Worm (Caenorhabditis elegans) whole organism, L3 larva: ENCODE results near the gene tag-191.

Source experiments
- R02D3.7 ChIP-seq: fragments of 150-350 bp; optimal IDR thresholded peaks from 2 replicates; lab custom pipeline; 2014; ENCODE audit warnings: missing biosample characterization, missing genetic modification characterization
- aly-2 ChIP-seq: fragments of 150-350 bp; optimal IDR thresholded peaks from 2 replicates; lab custom pipeline; 2014; ENCODE audit warnings: missing biosample characterization, missing genetic modification characterization
- ceh-16 ChIP-seq: sonication (generic microtip); optimal IDR thresholded peaks from 2 replicates; lab custom pipeline; 2017; ENCODE audit warnings: missing biosample characterization, missing genetic modification characterization
- ceh-9 ChIP-seq: sonication (generic microtip); optimal IDR thresholded peaks from 2 replicates; lab custom pipeline; 2018; ENCODE audit warnings: missing biosample characterization, missing genetic modification characterization
- daf-12 ChIP-seq: fragments of 150-350 bp; optimal IDR thresholded peaks from 2 replicates; lab custom pipeline; 2014; ENCODE audit warnings: missing biosample characterization, missing genetic modification reagents, missing genetic modification characterization
- egl-27 ChIP-seq: sonication (generic microtip); optimal IDR thresholded peaks from 4 replicates; lab custom pipeline; 2017; ENCODE audit warnings: missing biosample characterization, missing genetic modification reagents, missing genetic modification characterization
- egl-5 ChIP-seq: fragments of 150-350 bp; optimal IDR thresholded peaks from 2 replicates; lab custom pipeline; 2017; ENCODE audit warnings: missing biosample characterization, missing genetic modification reagents, missing genetic modification characterization, inconsistent platforms
- elt-1 ChIP-seq: fragments of 150-350 bp; optimal IDR thresholded peaks from 2 replicates; lab custom pipeline; 2014; ENCODE audit warnings: missing biosample characterization, missing genetic modification characterization
- elt-2 ChIP-seq: sonication (generic microtip); optimal IDR thresholded peaks from 2 replicates; lab custom pipeline; 2016; ENCODE audit warnings: missing genetic modification reagents, mild to moderate bottlenecking, missing genetic modification characterization, missing compliant biosample characterization
- elt-3 ChIP-seq, 3 experiments: fragments of 150-350 bp in 1 of 3; sonication (generic microtip) in 2 of 3; optimal IDR thresholded peaks; 2 replicates in 2 of 3; 4 replicates in 1 of 3; lab custom pipeline; 2014 to 2017; ENCODE audit warnings: missing biosample characterization in 3 of 3, missing genetic modification characterization in 3 of 3
- fkh-10 ChIP-seq: sonication (generic microtip); optimal IDR thresholded peaks from 2 replicates; lab custom pipeline; 2017; ENCODE audit warnings: missing biosample characterization, missing genetic modification reagents, missing genetic modification characterization
- fos-1 ChIP-seq: fragments of 150-350 bp; optimal IDR thresholded peaks from 2 replicates; lab custom pipeline; 2014; ENCODE audit warnings: missing biosample characterization, missing genetic modification characterization
- hmg-11 ChIP-seq: sonication (generic microtip); optimal IDR thresholded peaks from 2 replicates; lab custom pipeline; 2016; ENCODE audit warnings: missing genetic modification characterization, missing compliant biosample characterization
- jun-1 ChIP-seq: fragments of 150-350 bp; optimal IDR thresholded peaks from 2 replicates; lab custom pipeline; 2014; ENCODE audit warnings: missing biosample characterization, missing genetic modification reagents, missing genetic modification characterization
- lin-39 ChIP-seq: fragments of 150-350 bp; optimal IDR thresholded peaks from 2 replicates; lab custom pipeline; 2018; ENCODE audit warnings: missing biosample characterization, missing genetic modification reagents, missing genetic modification characterization
- lsy-12 ChIP-seq: sonication (generic microtip); optimal IDR thresholded peaks from 2 replicates; lab custom pipeline; 2016; ENCODE audit warnings: mild to moderate bottlenecking, missing genetic modification characterization, missing compliant biosample characterization
- mdl-1 ChIP-seq: fragments of 150-350 bp; optimal IDR thresholded peaks from 2 replicates; lab custom pipeline; 2014; ENCODE audit warnings: missing biosample characterization, missing genetic modification characterization
- mml-1 ChIP-seq: fragments of 150-350 bp; sonication (generic microtip); optimal IDR thresholded peaks from 3 replicates; lab custom pipeline; 2014; ENCODE audit warnings: missing biosample characterization, missing genetic modification characterization
- nfya-1 ChIP-seq: sonication (generic microtip); optimal IDR thresholded peaks from 2 replicates; lab custom pipeline; 2017; ENCODE audit warnings: missing genetic modification characterization, mild to moderate bottlenecking, missing compliant biosample characterization, antibody characterized with exemption, moderate library complexity; ENCODE audit not compliant: insufficient read depth
- nhr-11 ChIP-seq: fragments of 150-350 bp; optimal IDR thresholded peaks from 2 replicates; lab custom pipeline; 2014; ENCODE audit warnings: missing biosample characterization, missing genetic modification characterization
- nhr-23 ChIP-seq: fragments of 150-350 bp; optimal IDR thresholded peaks from 2 replicates; lab custom pipeline; 2014; ENCODE audit warnings: missing biosample characterization, missing genetic modification reagents, missing genetic modification characterization
- nhr-25 ChIP-seq: sonication (generic microtip); optimal IDR thresholded peaks from 2 replicates; lab custom pipeline; 2017; ENCODE audit warnings: missing biosample characterization, missing genetic modification characterization
- nhr-43 ChIP-seq: sonication (generic microtip); optimal IDR thresholded peaks from 2 replicates; lab custom pipeline; 2016; ENCODE audit warnings: mild to moderate bottlenecking, missing genetic modification characterization, missing compliant biosample characterization; ENCODE audit not compliant: poor library complexity, severe bottlenecking
- nhr-67 ChIP-seq: fragments of 150-350 bp; optimal IDR thresholded peaks from 2 replicates; lab custom pipeline; 2014; ENCODE audit warnings: missing biosample characterization, missing genetic modification characterization
- nhr-77 ChIP-seq: fragments of 150-350 bp; optimal IDR thresholded peaks from 2 replicates; lab custom pipeline; 2014; ENCODE audit warnings: missing biosample characterization, missing genetic modification characterization
- pqm-1 ChIP-seq: fragments of 150-350 bp; optimal IDR thresholded peaks from 2 replicates; lab custom pipeline; 2017; ENCODE audit warnings: missing biosample characterization, missing genetic modification characterization, inconsistent platforms
- skn-1 ChIP-seq: fragments of 150-350 bp; optimal IDR thresholded peaks from 2 replicates; lab custom pipeline; 2014; ENCODE audit warnings: missing biosample characterization, missing genetic modification characterization
- snpc-4 ChIP-seq: fragments of 150-350 bp; optimal IDR thresholded peaks from 2 replicates; lab custom pipeline; 2014; ENCODE audit warnings: missing biosample characterization, missing genetic modification characterization
- unc-39 ChIP-seq: sonication (generic microtip); optimal IDR thresholded peaks from 4 replicates; lab custom pipeline; 2017; ENCODE audit warnings: missing biosample characterization, missing genetic modification characterization
- unc-62 ChIP-seq: fragments of 150-350 bp; sonication (generic microtip); optimal IDR thresholded peaks from 4 replicates; lab custom pipeline; 2014; ENCODE audit warnings: missing biosample characterization, missing genetic modification reagents, missing genetic modification characterization
- zag-1 ChIP-seq: fragments of 150-350 bp; optimal IDR thresholded peaks from 2 replicates; lab custom pipeline; 2014; ENCODE audit warnings: missing biosample characterization, missing genetic modification characterization
- ztf-11 ChIP-seq: fragments of 150-350 bp; optimal IDR thresholded peaks from 2 replicates; lab custom pipeline; 2014; ENCODE audit warnings: missing biosample characterization, missing genetic modification characterization
- ztf-4 ChIP-seq: fragments of 150-350 bp; optimal IDR thresholded peaks from 2 replicates; lab custom pipeline; 2014; ENCODE audit warnings: missing biosample characterization, missing genetic modification characterization

tag-191 gene

DNA sequence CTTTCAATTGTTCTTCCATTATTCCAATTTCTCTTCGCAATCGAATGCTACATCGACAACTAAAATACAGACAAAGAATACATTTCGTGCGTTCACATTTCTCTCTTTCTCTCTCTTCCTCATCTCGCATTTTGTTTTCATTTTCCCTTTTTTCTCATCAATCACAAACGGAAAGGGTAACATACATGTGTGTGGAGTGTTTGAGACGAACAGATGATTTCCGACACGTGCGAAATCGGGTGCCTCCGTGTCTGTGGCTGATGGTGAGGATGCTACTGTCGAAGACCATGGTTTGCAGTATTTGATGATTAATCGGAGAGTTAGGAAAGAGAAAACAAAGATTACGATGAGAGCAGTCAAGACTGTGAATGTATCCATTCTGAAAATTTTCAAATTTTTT lies 25.4 kb downstream of the tag-191 start, which contains the start of gene R02D5.9:
TSS of gene R02D5.9 (minus strand) at position 378 of the 400 bp plus-strand sequence.
- TF ChIP-seq ztf-11 (tag; lab: Kevin White, UChicago): no peak
- TF ChIP-seq nhr-43: peak; percentile 50
- no peak for TF ChIP-seq lsy-12
- peak; percentile 24 for TF ChIP-seq mdl-1 (tag; lab: Kevin White, UChicago)
- peak; percentile 68 for TF ChIP-seq nhr-23
- no peak for TF ChIP-seq egl-5 (tag; lab: Kevin White, UChicago)
- peak; percentile 67 for TF ChIP-seq lin-39
- TF ChIP-seq nhr-25: peak; percentile 89
- no peak for TF ChIP-seq nfya-1
- no peak for TF ChIP-seq skn-1 (tag; lab: Kevin White, UChicago)
- peak; percentile 15 for TF ChIP-seq elt-1 (tag; lab: Kevin White, UChicago)
- TF ChIP-seq ceh-9: no peak

DNA sequence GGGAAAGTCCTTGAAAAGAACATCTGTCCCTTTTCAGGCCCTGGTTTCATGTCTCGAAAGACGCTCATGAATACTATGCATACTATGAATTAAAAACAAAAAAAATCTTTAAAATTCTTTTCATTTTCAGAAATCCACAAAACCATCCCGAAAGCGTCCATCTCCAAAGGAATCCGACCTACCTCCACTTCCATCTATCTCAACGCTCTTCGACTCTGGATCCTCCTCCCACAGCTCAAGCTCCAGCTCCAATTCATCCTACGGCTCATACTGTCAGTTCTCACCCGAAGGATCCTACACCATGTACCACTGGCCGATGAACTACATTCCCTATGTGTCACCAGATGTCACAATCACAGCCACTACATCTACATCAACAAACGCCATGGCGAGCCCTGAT lies 27.6 kb downstream of the tag-191 start:
- TF ChIP-seq snpc-4 (tag; lab: Kevin White, UChicago): no peak
- no peak for TF ChIP-seq mml-1 (tag; lab: Kevin White, UChicago)
- no peak for TF ChIP-seq aly-2 (tag; lab: Kevin White, UChicago)
- TF ChIP-seq zag-1 (tag; lab: Kevin White, UChicago): no peak
- no peak for TF ChIP-seq R02D3.7 (tag; lab: Kevin White, UChicago)
- TF ChIP-seq nhr-11 (tag; lab: Kevin White, UChicago): no peak
- TF ChIP-seq nhr-43: no peak
- no peak for TF ChIP-seq fkh-10
- no peak for TF ChIP-seq nhr-67 (tag; lab: Kevin White, UChicago)
- no peak for TF ChIP-seq egl-5 (tag; lab: Kevin White, UChicago)
- TF ChIP-seq lin-39: no peak
- TF ChIP-seq fos-1 (tag; lab: Kevin White, UChicago): no peak

DNA sequence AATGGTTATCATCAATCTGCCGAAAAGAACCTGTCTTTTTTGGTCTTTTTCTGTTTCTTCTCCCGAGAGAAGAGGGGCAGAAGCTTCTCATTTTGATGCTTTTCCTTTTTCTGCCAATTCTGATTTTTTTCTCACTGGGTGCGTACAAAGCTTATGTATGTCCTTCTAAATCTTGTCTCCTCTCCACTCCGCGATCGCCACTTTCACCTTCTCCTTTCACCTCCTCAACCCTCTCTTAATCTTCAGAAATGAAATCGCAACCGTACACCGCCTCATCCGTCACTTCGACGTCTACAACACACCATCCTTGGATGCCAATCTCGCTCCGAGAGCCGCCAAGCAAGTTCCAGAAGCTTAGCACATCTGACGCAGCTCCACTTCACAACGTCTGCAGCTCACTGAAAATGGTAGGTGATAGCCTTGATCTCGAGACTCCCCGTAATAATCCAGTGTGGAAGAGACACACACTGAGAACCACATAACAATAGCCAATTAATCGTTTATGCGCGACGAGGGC lies 28.1 kb downstream of the tag-191 start, which contains the start of gene R02D5.1:
TSS of gene R02D5.1 (plus strand) at position 245 of the 517 bp plus-strand sequence.
- TF ChIP-seq nhr-77 (tag; lab: Kevin White, UChicago): no peak
- no peak for TF ChIP-seq pqm-1 (tag; lab: Kevin White, UChicago)
- TF ChIP-seq R02D3.7 (tag; lab: Kevin White, UChicago): no peak
- no peak for TF ChIP-seq fos-1 (tag; lab: Kevin White, UChicago)

DNA sequence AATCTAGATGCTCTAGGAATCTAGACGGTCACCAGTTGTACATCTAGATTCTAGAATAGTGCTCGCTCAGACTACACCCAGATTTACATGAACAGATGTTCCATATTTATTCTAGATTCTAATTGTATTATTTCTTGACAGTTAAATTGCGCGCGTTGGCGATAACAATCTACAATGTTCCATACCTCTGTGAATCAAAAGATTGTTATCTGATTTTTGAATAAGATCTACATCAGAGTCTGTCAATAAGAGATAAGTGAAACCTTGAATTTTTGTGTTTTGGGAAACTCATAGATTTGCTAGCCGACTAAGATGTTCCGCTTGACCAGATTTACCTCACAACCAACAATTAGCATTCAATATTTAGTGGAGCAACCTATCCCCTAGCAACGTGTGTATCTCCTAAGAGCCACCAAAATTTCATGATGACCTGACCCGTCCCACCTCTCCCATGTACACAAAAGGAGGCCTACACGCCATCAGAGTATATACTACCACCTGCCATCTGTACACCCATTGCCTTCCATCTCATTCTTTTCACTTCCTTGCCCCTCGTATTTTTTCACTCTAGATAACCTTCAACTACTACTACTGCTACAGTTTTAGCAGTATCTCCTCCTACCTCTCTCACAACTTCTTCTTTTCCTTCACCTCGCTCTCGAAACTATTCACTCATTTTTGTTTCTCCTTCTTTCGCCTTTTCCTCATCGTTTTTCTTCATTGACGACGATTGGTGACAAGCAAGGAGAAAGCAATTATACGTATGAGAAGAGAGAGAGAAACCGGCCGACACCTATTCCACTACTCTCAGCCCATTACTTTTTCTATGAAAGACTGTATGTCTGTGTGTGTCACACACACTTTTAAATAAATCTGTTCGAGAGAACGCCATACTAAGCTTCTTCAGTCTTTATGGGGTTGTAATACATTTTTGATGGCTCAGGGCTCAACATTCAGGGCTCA lies 29.2 kb downstream of the tag-191 start:
- no peak for TF ChIP-seq lsy-12
- TF ChIP-seq nhr-77 (tag; lab: Kevin White, UChicago): no peak
- peak; percentile 91 for TF ChIP-seq nhr-23
- peak in 1 of 3 experiments; percentile 15 for TF ChIP-seq elt-3 (tag; optimal IDR thresholded peaks at IDR 0.05; lab: Kevin White, UChicago)
- peak; percentile 59 for TF ChIP-seq egl-5 (tag; lab: Kevin White, UChicago)
- peak; percentile 1 for TF ChIP-seq nfya-1
- TF ChIP-seq ztf-4 (tag; lab: Kevin White, UChicago): no peak
- no peak for TF ChIP-seq snpc-4 (tag; lab: Kevin White, UChicago)
- TF ChIP-seq nhr-43: no peak
- TF ChIP-seq jun-1 (tag; lab: Kevin White, UChicago): no peak
- no peak for TF ChIP-seq zag-1 (tag; lab: Kevin White, UChicago)
- no peak for TF ChIP-seq unc-39 (tag; lab: Kevin White, UChicago)
- peak; percentile 100 for TF ChIP-seq elt-1 (tag; lab: Kevin White, UChicago)
- TF ChIP-seq unc-62 (GFP tag; lab: Kevin White, UChicago): no peak
- TF ChIP-seq aly-2 (tag; lab: Kevin White, UChicago): no peak
- no peak for TF ChIP-seq daf-12 (tag; lab: Kevin White, UChicago)
- no peak for TF ChIP-seq lin-39
- TF ChIP-seq nhr-25: peak; percentile 70
- TF ChIP-seq hmg-11: no peak

DNA sequence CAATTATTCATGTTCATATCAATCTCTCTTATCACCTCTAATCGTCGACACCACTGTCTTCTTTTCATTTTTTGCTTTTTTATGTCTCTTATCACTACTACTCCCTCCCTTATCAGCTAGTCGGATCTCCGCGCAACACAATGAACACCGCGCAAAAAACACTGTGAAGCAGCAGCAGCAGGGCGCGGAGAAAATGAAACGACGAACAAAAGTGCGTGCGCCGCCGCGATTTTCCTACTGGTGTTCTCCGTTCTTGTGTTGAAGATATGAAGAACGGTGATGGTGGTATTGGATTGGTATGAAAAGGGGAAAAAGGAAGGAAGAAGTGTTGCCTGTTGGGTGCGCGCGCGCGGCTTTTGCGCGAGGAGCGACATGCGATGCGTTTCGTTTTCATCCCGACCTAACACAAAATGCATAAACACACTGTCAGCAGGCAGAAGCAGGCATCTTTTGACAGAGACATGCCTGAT lies 30.4 kb downstream of the tag-191 start:
- peak; percentile 84 for TF ChIP-seq elt-2 (tag; lab: Kevin White, UChicago)
- peak; percentile 46 for TF ChIP-seq jun-1 (tag; lab: Kevin White, UChicago)
- peak; percentile 2 for TF ChIP-seq egl-27
- no peak for TF ChIP-seq aly-2 (tag; lab: Kevin White, UChicago)
- no peak for TF ChIP-seq ceh-16
- peak in 2 of 3 experiments; percentile 30 to 93 for TF ChIP-seq elt-3 (tag; optimal IDR thresholded peaks at IDR 0.05; lab: Kevin White, UChicago)
- TF ChIP-seq nhr-23: peak; percentile 67
- peak; percentile 42 for TF ChIP-seq pqm-1 (tag; lab: Kevin White, UChicago)
- peak; percentile 65 for TF ChIP-seq nhr-25
- TF ChIP-seq nhr-43: peak; percentile 78
- TF ChIP-seq nhr-67 (tag; lab: Kevin White, UChicago): no peak
- TF ChIP-seq elt-1 (tag; lab: Kevin White, UChicago): peak; percentile 95
